Worm (Caenorhabditis elegans): Measurements from ENCODE around the gene Y55D5A.4.

The Y55D5A.4 gene

ce11 chrIII:2962878-2963540 lies 26.8 kb downstream of the Y55D5A.4 start:
- TF ChIP-seq ceh-48 (tag; optimal IDR thresholded peaks at IDR 0.05): peak; percentile 64

- TF ChIP-seq pros-1 (tag; optimal IDR thresholded peaks at IDR 0.05): no peak
- peak; percentile 42 for TF ChIP-seq ceh-48 (tag; optimal IDR thresholded peaks at IDR 0.05)
Measured at ce11 chrIII:2961840-2962239, 28.0 kb downstream of the Y55D5A.4 start.

ce11 chrIII:2960740-2961361 lies 29.0 kb downstream of the Y55D5A.4 start:
- TF ChIP-seq ceh-48 (tag; optimal IDR thresholded peaks at IDR 0.05): peak; percentile 100

- TF ChIP-seq nhr-11 (tag; optimal IDR thresholded peaks at IDR 0.05) (no peak), lin-11 (tag; optimal IDR thresholded peaks at IDR 0.05) (no peak), pqm-1 (tag; optimal IDR thresholded peaks at IDR 0.05) (no peak), ceh-6 (GFP tag; optimal IDR thresholded peaks at IDR 0.05) (no peak), zip-5 (tag; optimal IDR thresholded peaks at IDR 0.05) (no peak), hlh-6 (tag; optimal IDR thresholded peaks at IDR 0.05) (no peak), dve-1 (tag; optimal IDR thresholded peaks at IDR 0.05) (no peak), ahr-1 (tag; optimal IDR thresholded peaks at IDR 0.05) (no peak), ceh-31 (tag; optimal IDR thresholded peaks at IDR 0.05) (no peak), ceh-45 (GFP tag; IDR thresholded peaks at IDR 0.05) (no peak), K02D7.2 (tag; optimal IDR thresholded peaks at IDR 0.05) (no peak), fkh-10 (GFP tag; optimal IDR thresholded peaks at IDR 0.05) (no peak)
Measured at ce11 chrIII:2952437-2952836, 37.4 kb downstream of the Y55D5A.4 start.

ce11 chrIII:2948310-2948961 lies 41.4 kb downstream of the Y55D5A.4 start:
- TF ChIP-seq ceh-9 (tag; optimal IDR thresholded peaks at IDR 0.05) (no peak), elt-2 (tag; optimal IDR thresholded peaks at IDR 0.05) (peak; percentile 66)

- TF ChIP-seq nfya-1 (tag; optimal IDR thresholded peaks at IDR 0.05) (peak; percentile 1), elt-4 (tag; optimal IDR thresholded peaks at IDR 0.05) (no peak)
Measured at ce11 chrIII:2947251-2947650, 42.6 kb downstream of the Y55D5A.4 start.

- TF ChIP-seq pha-4 (tag; optimal IDR thresholded peaks at IDR 0.05) (no peak), dve-1 (tag; optimal IDR thresholded peaks at IDR 0.05) (no peak), ceh-22 (tag; optimal IDR thresholded peaks at IDR 0.05) (no peak), T23F11.4 (GFP tag; optimal IDR thresholded peaks at IDR 0.05) (no peak), tbx-7 (tag; optimal IDR thresholded peaks at IDR 0.05) (no peak), odd-2 (tag; optimal IDR thresholded peaks at IDR 0.05) (no peak), zip-5 (tag; optimal IDR thresholded peaks at IDR 0.05) (no peak), lin-11 (tag; optimal IDR thresholded peaks at IDR 0.05) (no peak), ceh-34 (tag; optimal IDR thresholded peaks at IDR 0.05) (no peak), unc-86 (tag; optimal IDR thresholded peaks at IDR 0.05) (no peak), ceh-19 (GFP tag; optimal IDR thresholded peaks at IDR 0.05) (no peak), fkh-6 (tag; optimal IDR thresholded peaks at IDR 0.05) (no peak), ceh-24 (tag; optimal IDR thresholded peaks at IDR 0.05) (no peak)
Measured at ce11 chrIII:2946626-2947168, 43.2 kb downstream of the Y55D5A.4 start, which contains the start of gene H05C05.1. TSS of gene H05C05.1 (plus strand) at chrIII:2947118.

Data from whole organism, late embryonic.